Fruit fly (Drosophila melanogaster): Measurements from ENCODE around the gene CG4332.

- TF ChIP-seq Blimp-1 (GFP tag; optimal IDR thresholded peaks at IDR 0.05) (no peak), CG10669 (GFP tag; optimal IDR thresholded peaks at IDR 0.05) (peak; percentile 64), esn (GFP tag; optimal IDR thresholded peaks at IDR 0.05) (peak; percentile 55), Eip93F (GFP tag; optimal IDR thresholded peaks at IDR 0.05) (no peak), CG6792 (GFP tag; optimal IDR thresholded peaks at IDR 0.05) (peak; percentile 47), topi (GFP tag; optimal IDR thresholded peaks at IDR 0.05) (peak; percentile 59)
Observed at dm6 chrX:13130175-13130822, 24.5 kb upstream of the CG4332 start.

Measured in whole organism, prepupa.